Worm (Caenorhabditis elegans) whole organism, L1 larva: ENCODE data around the gene ads-1.

Experiments
- ama-1 ChIP-seq: fragments of 150-350 bp; optimal IDR thresholded peaks from 2 replicates; lab custom pipeline; 2014
- efl-1 ChIP-seq, 4 experiments: fragments of 150-350 bp; optimal IDR thresholded peaks in 3 of 4; peaks in 1 of 4; 1 replicate in 1 of 4; 2 replicates in 3 of 4; lab custom pipeline; 2014; ENCODE audit warnings: missing biosample characterization in 2 of 4, missing genetic modification characterization in 2 of 4, missing genetic modification reagents in 2 of 4
- efl-3 ChIP-seq: fragments of 200-800 bp; sonication (Bioruptor generic); optimal IDR thresholded peaks from 2 replicates; lab custom pipeline; 2018; ENCODE audit warnings: mild to moderate bottlenecking, missing genetic modification characterization, missing compliant biosample characterization
- egl-27 ChIP-seq, 2 experiments: fragments of 150-350 bp in 1 of 2; sonication (generic microtip); optimal IDR thresholded peaks; 3 replicates each; lab custom pipeline; 2017 to 2018; ENCODE audit warnings: missing biosample characterization in 2 of 2, missing genetic modification characterization in 2 of 2, missing genetic modification reagents in 2 of 2
- fkh-10 ChIP-seq: sonication (generic microtip); optimal IDR thresholded peaks from 2 replicates; lab custom pipeline; 2017; ENCODE audit warnings: missing biosample characterization, missing genetic modification reagents, missing genetic modification characterization
- lin-13 ChIP-seq: fragments of 150-350 bp; optimal IDR thresholded peaks from 2 replicates; lab custom pipeline; 2014; ENCODE audit warnings: missing biosample characterization, missing genetic modification reagents, missing genetic modification characterization
- lin-15B ChIP-seq: fragments of 150-350 bp; sonication (generic microtip); optimal IDR thresholded peaks from 3 replicates; lab custom pipeline; 2014; ENCODE audit warnings: missing biosample characterization, missing genetic modification characterization
- lin-35 ChIP-seq, 2 experiments: fragments of 150-350 bp; optimal IDR thresholded peaks; 2 replicates each; lab custom pipeline; 2014; ENCODE audit warnings: missing biosample characterization in 2 of 2, missing genetic modification characterization in 2 of 2, missing genetic modification reagents in 2 of 2
- mep-1 ChIP-seq: fragments of 150-350 bp; optimal IDR thresholded peaks from 2 replicates; lab custom pipeline; 2014; ENCODE audit warnings: missing biosample characterization, missing genetic modification characterization
- rnt-1 ChIP-seq: sonication (generic microtip); optimal IDR thresholded peaks from 2 replicates; lab custom pipeline; 2016; ENCODE audit warnings: mild to moderate bottlenecking, missing genetic modification characterization, moderate library complexity, missing compliant biosample characterization
- sup-37 ChIP-seq: fragments of 200-800 bp; sonication (Bioruptor generic); optimal IDR thresholded peaks from 2 replicates; lab custom pipeline; 2018; ENCODE audit warnings: mild to moderate bottlenecking, missing genetic modification characterization, missing compliant biosample characterization
- ztf-11 ChIP-seq, 2 experiments: sonication (generic microtip); optimal IDR thresholded peaks; 2 replicates each; lab custom pipeline; 2016 to 2017; ENCODE audit warnings: missing genetic modification characterization in 2 of 2, missing biosample characterization in 1 of 2, missing compliant biosample characterization in 1 of 2
- ztf-4 ChIP-seq: fragments of 150-350 bp; optimal IDR thresholded peaks from 2 replicates; lab custom pipeline; 2014; ENCODE audit warnings: missing biosample characterization, missing genetic modification characterization

- TF ChIP-seq ama-1 (lab: Kevin White, UChicago) (no peak), lin-35 (GFP tag; optimal IDR thresholded peaks at IDR 0.05; lab: Kevin White, UChicago) (no peak), rnt-1 (tag; lab: Kevin White, UChicago) (no peak), ztf-11 (tag; optimal IDR thresholded peaks at IDR 0.05; lab: Kevin White, UChicago) (no peak), lin-15B (tag; lab: Kevin White, UChicago) (no peak), egl-27 (tag; optimal IDR thresholded peaks at IDR 0.05; lab: Kevin White, UChicago) (no peak), mep-1 (tag; lab: Kevin White, UChicago) (no peak), efl-3 (no peak), ztf-4 (tag; lab: Kevin White, UChicago) (no peak), fkh-10 (GFP tag; lab: Kevin White, UChicago) (no peak), sup-37 (GFP tag; lab: Kevin White, UChicago) (no peak), lin-13 (GFP tag; lab: Kevin White, UChicago) (no peak), efl-1 (optimal IDR thresholded peaks at IDR 0.05; lab: Kevin White, UChicago) (no peak), efl-1 (GFP tag; optimal IDR thresholded peaks at IDR 0.05 in 1 of 2; lab: Kevin White, UChicago) (no peak)
These were observed 16.8 kb upstream of the ads-1 start, which contains the start of gene Y50D7A.10 for ce11 chrIII:315160-315559.
